Worm (Caenorhabditis elegans): ENCODE measurements around the gene T08A9.13.
A peak's percentile ranks its signal among the peaks of the same experiment; 100 is the strongest.

The T08A9.13 gene

ce11 chrX:7323604-7324003 is 1.4 kb upstream of the T08A9.13 start (continued):
- TF ChIP-seq efl-1 (optimal IDR thresholded peaks at IDR 0.05) = no peak
- TF ChIP-seq efl-1 (GFP tag; optimal IDR thresholded peaks at IDR 0.05 in 1 of 2) = peak in 1 of 2 experiments; percentile 73
- TF ChIP-seq nhr-11 (tag; optimal IDR thresholded peaks at IDR 0.05) = no peak
- TF ChIP-seq C34B4.2 (tag; optimal IDR thresholded peaks at IDR 0.05) = no peak
- TF ChIP-seq ceh-8 (GFP tag; optimal IDR thresholded peaks at IDR 0.05) = no peak
- peak in 1 of 6 experiments; percentile 21 for TF ChIP-seq elt-3 (tag; optimal IDR thresholded peaks at IDR 0.05)
- no peak for TF ChIP-seq zag-1 (tag; optimal IDR thresholded peaks at IDR 0.05)
- no peak for TF ChIP-seq pag-3 (tag; optimal IDR thresholded peaks at IDR 0.05; ENCODE audit: borderline replicate concordance, insufficient read depth)
- TF ChIP-seq isw-1 (GFP tag; IDR thresholded peaks at IDR 0.05) = no peak
- no peak for TF ChIP-seq hpl-2 (GFP tag; optimal IDR thresholded peaks at IDR 0.05)
- no peak for TF ChIP-seq egl-27 (tag; optimal IDR thresholded peaks at IDR 0.05)
- TF ChIP-seq C16A3.4 (tag; optimal IDR thresholded peaks at IDR 0.05) = no peak
- no peak for TF ChIP-seq efl-3 (GFP tag; optimal IDR thresholded peaks at IDR 0.05)
- no peak for TF ChIP-seq sox-4 (tag; optimal IDR thresholded peaks at IDR 0.05)
- TF ChIP-seq nhr-47 (tag; optimal IDR thresholded peaks at IDR 0.05) = peak; percentile 54
- TF ChIP-seq lin-35 (GFP tag; optimal IDR thresholded peaks at IDR 0.05) = peak in 1 of 2 experiments; percentile 44
- peak; percentile 64 for TF ChIP-seq elt-2 (tag; optimal IDR thresholded peaks at IDR 0.05)
- TF ChIP-seq nhr-90 (tag; optimal IDR thresholded peaks at IDR 0.05; ENCODE audit: poor library complexity) = peak; percentile 37
- TF ChIP-seq nhr-76 (tag; optimal IDR thresholded peaks at IDR 0.05) = no peak
- TF ChIP-seq fkh-10 (GFP tag; optimal IDR thresholded peaks at IDR 0.05) = no peak
- TF ChIP-seq unc-30 (tag; optimal IDR thresholded peaks at IDR 0.05) = no peak
- no peak for TF ChIP-seq ces-1 (GFP tag; optimal IDR thresholded peaks at IDR 0.05)
- TF ChIP-seq fkh-8 (tag; optimal IDR thresholded peaks at IDR 0.05) = peak; percentile 6
- TF ChIP-seq nhr-19 (GFP tag; conservative IDR thresholded peaks at IDR 0.05) = peak; percentile 39
- TF ChIP-seq tlp-1 (tag; optimal IDR thresholded peaks at IDR 0.05) = no peak
- TF ChIP-seq mep-1 (tag; optimal IDR thresholded peaks at IDR 0.05) = peak; percentile 10
- no peak for TF ChIP-seq dpl-1 (GFP tag; optimal IDR thresholded peaks at IDR 0.05)
- TF ChIP-seq nhr-237 (tag; optimal IDR thresholded peaks at IDR 0.05) = no peak
- TF ChIP-seq dsc-1 (tag; optimal IDR thresholded peaks at IDR 0.05) = no peak
- peak; percentile 38 for TF ChIP-seq nhr-85 (tag)

- TF ChIP-seq ztf-11 (tag; optimal IDR thresholded peaks at IDR 0.05) (no peak), lin-14 (GFP tag; optimal IDR thresholded peaks at IDR 0.05) (peak; percentile 4), nhr-12 (tag; optimal IDR thresholded peaks at IDR 0.05) (no peak), lin-15B (tag; optimal IDR thresholded peaks at IDR 0.05) (no peak), snu-23 (GFP tag; optimal IDR thresholded peaks at IDR 0.05) (no peak), elt-2 (tag; optimal IDR thresholded peaks at IDR 0.05) (peak; percentile 95), jun-1 (tag; optimal IDR thresholded peaks at IDR 0.05) (peak; percentile 37), mdl-1 (tag; optimal IDR thresholded peaks at IDR 0.05) (peak in 1 of 2 experiments; percentile 6), mef-2 (tag; optimal IDR thresholded peaks at IDR 0.05) (no peak), efl-3 (GFP tag; optimal IDR thresholded peaks at IDR 0.05) (no peak), mab-9 (GFP tag; IDR thresholded peaks at IDR 0.05) (no peak), nhr-90 (tag; optimal IDR thresholded peaks at IDR 0.05; ENCODE audit: poor library complexity) (peak; percentile 31), isw-1 (GFP tag; IDR thresholded peaks at IDR 0.05) (no peak), irx-1 (tag; optimal IDR thresholded peaks at IDR 0.05) (no peak), pag-3 (tag; optimal IDR thresholded peaks at IDR 0.05; ENCODE audit: borderline replicate concordance, insufficient read depth) (no peak), lin-35 (GFP tag; optimal IDR thresholded peaks at IDR 0.05) (peak in 1 of 2 experiments; percentile 56), lin-39 (tag; optimal IDR thresholded peaks at IDR 0.05) (no peak), grh-1 (GFP tag; IDR thresholded peaks at IDR 0.05) (no peak), nhr-20 (tag; optimal IDR thresholded peaks at IDR 0.05) (peak; percentile 22), unc-130 (tag; optimal IDR thresholded peaks at IDR 0.05) (no peak), nhr-76 (tag; optimal IDR thresholded peaks at IDR 0.05) (no peak), lin-13 (GFP tag; optimal IDR thresholded peaks at IDR 0.05) (no peak), fkh-8 (tag; optimal IDR thresholded peaks at IDR 0.05) (no peak), ces-1 (GFP tag; optimal IDR thresholded peaks at IDR 0.05) (no peak), skn-1 (tag; optimal IDR thresholded peaks at IDR 0.05) (no peak), dpl-1 (GFP tag; optimal IDR thresholded peaks at IDR 0.05) (no peak), unc-98 (GFP tag; IDR thresholded peaks at IDR 0.05) (no peak), mep-1 (tag; optimal IDR thresholded peaks at IDR 0.05) (no peak), nhr-11 (tag; optimal IDR thresholded peaks at IDR 0.05) (no peak), hlh-17 (GFP tag; optimal IDR thresholded peaks at IDR 0.05; ENCODE audit: borderline replicate concordance) (no peak), tbx-2 (tag; optimal IDR thresholded peaks at IDR 0.05) (no peak)
These were observed 2.0 kb downstream of the T08A9.13 start, which contains the start of gene spp-5 for ce11 chrX:7320115-7320711. TSS of gene spp-5 (minus strand) at chrX:7320354.
